Fruit fly (Drosophila melanogaster) whole organism, wandering third instar larva: Measurements from ENCODE around the gene Mco1.

Experiments used
- CG32264 ChIP-seq: fragments of 200-800 bp; sonication (Bioruptor generic); optimal IDR thresholded peaks from 2 replicates; lab custom pipeline; 2016; ENCODE audit warnings: missing biosample characterization, missing genetic modification characterization
- Dfd ChIP-seq: fragments of >200 bp; optimal IDR thresholded peaks from 2 replicates; lab custom pipeline; 2017; ENCODE audit warnings: missing biosample characterization, missing genetic modification characterization
- HLH106 ChIP-seq: fragments of 200-800 bp; optimal IDR thresholded peaks from 3 replicates; lab custom pipeline; 2019; ENCODE audit warnings: missing biosample characterization, mild to moderate bottlenecking, missing genetic modification characterization, moderate library complexity
- OdsH ChIP-seq: fragments of 200-800 bp; sonication (Bioruptor generic); optimal IDR thresholded peaks from 2 replicates; lab custom pipeline; 2016; ENCODE audit warnings: missing biosample characterization, mild to moderate bottlenecking, missing genetic modification characterization
- Rel ChIP-seq, 2 experiments: fragments of 200-800 bp; sonication (Bioruptor generic) in 1 of 2; optimal IDR thresholded peaks; 2 replicates in 1 of 2; 3 replicates in 1 of 2; lab custom pipeline; 2016 to 2019; ENCODE audit warnings: mild to moderate bottlenecking in 2 of 2, missing biosample characterization in 2 of 2, missing genetic modification characterization in 2 of 2, moderate library complexity in 1 of 2
- dsf ChIP-seq: sonication (Bioruptor generic); optimal IDR thresholded peaks from 2 replicates; lab custom pipeline; 2016; ENCODE audit warnings: missing biosample characterization, missing genetic modification characterization, borderline replicate concordance
- ey ChIP-seq: fragments of 200-800 bp; sonication (Bioruptor generic); optimal IDR thresholded peaks from 2 replicates; lab custom pipeline; 2016; ENCODE audit warnings: missing biosample characterization, missing genetic modification characterization
- jim ChIP-seq: fragments of 175-275, 200-325 bp; sonication (Bioruptor generic); optimal IDR thresholded peaks from 2 replicates; lab custom pipeline; 2016; ENCODE audit warnings: missing biosample characterization, mild to moderate bottlenecking, missing genetic modification characterization
- pan ChIP-seq: fragments of >200 bp; optimal IDR thresholded peaks from 2 replicates; lab custom pipeline; 2017
- psq ChIP-seq: fragments of 200-800 bp; sonication (Bioruptor generic); optimal IDR thresholded peaks from 3 replicates; lab custom pipeline; 2017; ENCODE audit warnings: missing biosample characterization, mild to moderate bottlenecking, missing genetic modification characterization, moderate library complexity
- sage ChIP-seq: fragments of 200-800 bp; sonication (Bioruptor generic); optimal IDR thresholded peaks from 2 replicates; lab custom pipeline; 2016; ENCODE audit warnings: missing biosample characterization, mild to moderate bottlenecking, missing genetic modification characterization
- usp ChIP-seq: fragments of >200 bp; optimal IDR thresholded peaks from 2 replicates; lab custom pipeline; 2017; ENCODE audit warnings: missing biosample characterization, missing genetic modification characterization
- woc ChIP-seq: sonication (Bioruptor generic); optimal IDR thresholded peaks from 2 replicates; lab custom pipeline; 2016; ENCODE audit warnings: missing biosample characterization, mild to moderate bottlenecking, missing genetic modification characterization

DNA sequence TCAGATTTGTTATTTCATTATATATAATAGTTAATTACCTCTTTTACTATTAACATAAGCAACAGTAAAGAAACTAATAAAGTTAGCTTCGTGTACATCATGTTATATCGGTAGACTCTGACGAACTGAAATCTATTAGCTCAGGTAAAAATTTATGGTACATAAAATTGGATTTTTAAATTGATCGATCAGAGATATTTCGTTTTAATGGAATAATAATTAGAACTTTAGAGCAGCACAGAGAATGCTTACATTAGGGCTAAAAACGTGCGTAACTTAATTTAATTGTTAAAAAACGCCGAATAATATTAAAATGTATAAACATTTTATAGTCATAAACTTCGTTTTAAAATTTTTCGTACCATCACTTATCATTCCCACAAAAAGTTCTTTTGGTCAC, 24.3 kb downstream of the Mco1 start, which contains the start of gene CG33723:
- TF ChIP-seq OdsH (GFP tag; lab: Kevin White, UChicago) (no peak), Dfd (GFP tag; lab: Kevin White, UChicago) (no peak), Rel (GFP tag; optimal IDR thresholded peaks at IDR 0.05; lab: Kevin White, UChicago) (no peak), Rel (tag; optimal IDR thresholded peaks at IDR 0.05; lab: Kevin White, UChicago) (no peak), psq (GFP tag; lab: Kevin White, UChicago) (no peak), dsf (no peak), jim (no peak), usp (GFP tag; lab: Kevin White, UChicago) (no peak), ey (GFP tag; lab: Kevin White, UChicago) (no peak), HLH106 (tag; lab: Kevin White, UChicago) (no peak), pan (lab: Kevin White, UChicago) (no peak), sage (no peak), CG32264 (GFP tag; lab: Kevin White, UChicago) (no peak), woc (no peak)
